Fruit fly (Drosophila melanogaster) whole organism: ENCODE data around the gene Aprt.
A peak's percentile ranks its signal among the peaks of the same experiment; 100 is the strongest.

Source experiments
- CG8478 ChIP-seq: fragments of >200 bp; optimal IDR thresholded peaks from 2 replicates; lab custom pipeline; 2018; ENCODE audit warnings: inconsistent platforms
- Dll ChIP-seq: fragments of >200 bp; optimal IDR thresholded peaks from 2 replicates; lab custom pipeline; 2017
- pan ChIP-seq: fragments of >200 bp; optimal IDR thresholded peaks from 2 replicates; lab custom pipeline; 2017
- psq ChIP-seq: fragments of >200 bp; optimal IDR thresholded peaks from 2 replicates; lab custom pipeline; 2017
- usp ChIP-seq: fragments of >200 bp; optimal IDR thresholded peaks from 2 replicates; lab custom pipeline; 2017; ENCODE audit warnings: missing biosample characterization, missing genetic modification characterization, mixed read lengths

DNA sequence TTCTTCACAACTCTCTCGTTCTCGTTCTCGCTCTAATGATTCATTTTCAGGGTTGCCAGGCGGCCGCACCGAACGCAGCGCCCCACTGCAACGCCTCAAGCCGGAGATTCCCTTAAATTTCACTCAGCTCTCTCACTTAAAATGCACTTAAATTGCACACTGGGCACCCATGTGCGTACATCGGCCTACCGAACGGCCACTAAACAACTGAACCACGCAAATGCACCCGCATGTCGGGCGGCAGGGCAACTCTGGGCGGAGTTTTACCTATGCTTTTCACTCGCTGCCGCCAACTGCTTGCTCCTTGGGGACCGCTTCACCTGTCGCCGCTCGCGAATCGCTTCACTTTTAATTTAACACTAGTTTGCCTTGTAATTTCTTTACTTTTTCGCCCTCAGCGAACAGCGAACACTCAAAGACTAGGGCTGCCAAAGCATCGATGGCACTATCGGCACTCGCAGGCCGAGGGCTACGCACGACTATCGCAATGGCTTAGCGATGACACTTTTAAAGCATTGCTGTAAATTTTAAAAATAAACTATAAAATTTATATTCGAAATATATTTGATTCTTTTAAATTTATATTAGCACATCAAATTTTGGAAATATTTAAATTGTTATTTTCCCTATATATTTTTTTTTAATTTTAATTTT lies 22.9 kb downstream of the Aprt start, which contains the start of gene Rap1:
- TF ChIP-seq usp (GFP tag; lab: Kevin White, UChicago), result no peak
- TF ChIP-seq pan (lab: Kevin White, UChicago), result no peak
- no peak for TF ChIP-seq psq (lab: Kevin White, UChicago)
- TF ChIP-seq CG8478 (lab: Kevin White, UChicago), result no peak
- peak; percentile 20 for TF ChIP-seq Dll (lab: Kevin White, UChicago)
